Fruit fly (Drosophila melanogaster) whole organism, adult: ENCODE data around the gene Ugt36D1.
A peak's percentile ranks its signal among the peaks of the same experiment; 100 is the strongest.

ENCODE experiments used
- CG11617 ChIP-seq: fragments of 200-800 bp; sonication (Bioruptor generic); optimal IDR thresholded peaks from 2 replicates; lab custom pipeline; 2017; ENCODE audit warnings: mild to moderate bottlenecking, missing biosample characterization, missing genetic modification reagents, missing genetic modification characterization
- CG5204 ChIP-seq: fragments of 200-800 bp; sonication (Bioruptor generic); optimal IDR thresholded peaks from 2 replicates; lab custom pipeline; 2016; ENCODE audit warnings: missing biosample characterization, missing genetic modification characterization
- Clk ChIP-seq: fragments of 200-800 bp; sonication (Bioruptor generic); optimal IDR thresholded peaks from 2 replicates; lab custom pipeline; 2017; ENCODE audit warnings: missing biosample characterization, missing genetic modification characterization
- Crg-1 ChIP-seq: fragments of 200-800 bp; sonication (Bioruptor generic); optimal IDR thresholded peaks from 2 replicates; lab custom pipeline; 2016; ENCODE audit warnings: missing biosample characterization, missing genetic modification characterization
- kay ChIP-seq: fragments of 200-800 bp; sonication (Bioruptor generic); peaks from one replicate; lab custom pipeline; 2016; ENCODE audit warnings: missing biosample characterization, missing genetic modification characterization, borderline replicate concordance
- pad ChIP-seq: fragments of 200-800 bp; sonication (Bioruptor generic); optimal IDR thresholded peaks from 3 replicates; lab custom pipeline; 2017; ENCODE audit warnings: missing biosample characterization, missing genetic modification characterization, mild to moderate bottlenecking, moderate library complexity, missing genetic modification reagents

- TF ChIP-seq CG5204 (GFP tag; lab: Kevin White, UChicago) (no peak), pad (GFP tag; lab: Kevin White, UChicago) (peak; percentile 15), CG11617 (GFP tag; lab: Kevin White, UChicago) (no peak), kay (GFP tag; lab: Kevin White, UChicago) (no peak), Crg-1 (GFP tag; lab: Kevin White, UChicago) (no peak), Clk (GFP tag; lab: Kevin White, UChicago) (no peak)
Measured at dm6 chr2L:18782936-18783335, 40.4 kb upstream of the Ugt36D1 start.
